Fruit fly (Drosophila melanogaster) whole organism, larva: Measurements from ENCODE around the gene Tfb5.

Experiments
- noc ChIP-seq: fragments of 200-800 bp; sonication (Bioruptor generic); optimal IDR thresholded peaks from 3 replicates; lab custom pipeline; 2019; ENCODE audit warnings: missing biosample characterization, mild to moderate bottlenecking, missing genetic modification characterization, moderate library complexity

Gene Tfb5

dm6 chr2L:5036120-5036519 lies 25.5 kb upstream of the Tfb5 start:
- no peak for TF ChIP-seq noc (tag; lab: Kevin White, UChicago)

dm6 chr2L:5031886-5032285 lies 21.3 kb upstream of the Tfb5 start:
- TF ChIP-seq noc (tag; lab: Kevin White, UChicago): no peak

- TF ChIP-seq noc (tag; lab: Kevin White, UChicago): no peak
These were observed 20.8 kb upstream of the Tfb5 start for dm6 chr2L:5031399-5031798.

dm6 chr2L:5030535-5030934 lies 19.9 kb upstream of the Tfb5 start:
- no peak for TF ChIP-seq noc (tag; lab: Kevin White, UChicago)

- no peak for TF ChIP-seq noc (tag; lab: Kevin White, UChicago)
These were observed 19.1 kb upstream of the Tfb5 start for dm6 chr2L:5029809-5030108.

- no peak for TF ChIP-seq noc (tag; lab: Kevin White, UChicago)
These were observed 18.6 kb upstream of the Tfb5 start, which contains the start of gene Col4a1 for dm6 chr2L:5029049-5029808. Col4a1 (plus strand) TSS chr2L:5029609.

dm6 chr2L:5028091-5028490 lies 17.5 kb upstream of the Tfb5 start, which contains the start of gene vkg:
vkg (minus strand) TSS chr2L:5028191.
- no peak for TF ChIP-seq noc (tag; lab: Kevin White, UChicago)

dm6 chr2L:5027321-5028069 lies 16.9 kb upstream of the Tfb5 start:
- peak; percentile 52 for TF ChIP-seq noc (tag; lab: Kevin White, UChicago)

- peak; percentile 74 for TF ChIP-seq noc (tag; lab: Kevin White, UChicago)
These were observed 14.9 kb upstream of the Tfb5 start for dm6 chr2L:5025557-5025956.

dm6 chr2L:5022602-5023001 lies 12.0 kb upstream of the Tfb5 start:
- TF ChIP-seq noc (tag; lab: Kevin White, UChicago): no peak

dm6 chr2L:5020479-5020878 lies 9.8 kb upstream of the Tfb5 start:
- no peak for TF ChIP-seq noc (tag; lab: Kevin White, UChicago)

dm6 chr2L:5009306-5010030 lies 1.2 kb downstream of the Tfb5 start, which contains the start of gene Rtnl1:
Rtnl1 (minus strand) TSS chr2L:5009720.
- peak; percentile 42 for TF ChIP-seq noc (tag; lab: Kevin White, UChicago)

- peak; percentile 81 for TF ChIP-seq noc (tag; lab: Kevin White, UChicago)
These were observed 3.4 kb downstream of the Tfb5 start for dm6 chr2L:5007256-5007655.

- no peak for TF ChIP-seq noc (tag; lab: Kevin White, UChicago)
These were observed 4.3 kb downstream of the Tfb5 start for dm6 chr2L:5006323-5006722.

- no peak for TF ChIP-seq noc (tag; lab: Kevin White, UChicago)
These were observed 5.2 kb downstream of the Tfb5 start for dm6 chr2L:5005464-5005764.
